Fruit fly (Drosophila melanogaster) whole organism, pupa: ENCODE results near the gene daw.
A peak's percentile ranks its signal among the peaks of the same experiment; 100 is the strongest.

Experiments used
- CG10348 ChIP-seq: fragments of 200-800 bp; sonication (Bioruptor generic); IDR thresholded peaks from 2 replicates; pipeline ENCODE4 v1.3.6; 2022; ENCODE audit warnings: missing biosample characterization, missing genetic modification characterization
- CG12605 ChIP-seq: fragments of 200-800 bp; sonication (Bioruptor generic); IDR thresholded peaks from 2 replicates; pipeline ENCODE4 v1.3.6; 2022; ENCODE audit warnings: missing biosample characterization, missing genetic modification characterization
- CG15710 ChIP-seq: fragments of 200-800 bp; sonication (Bioruptor generic); optimal IDR thresholded peaks from 2 replicates; lab custom pipeline; 2018; ENCODE audit warnings: missing biosample characterization, mild to moderate bottlenecking, missing genetic modification characterization, moderate library complexity
- CG34367 ChIP-seq: fragments of 200-800 bp; sonication (Bioruptor generic); optimal IDR thresholded peaks from 2 replicates; lab custom pipeline; 2018; ENCODE audit warnings: missing biosample characterization, mild to moderate bottlenecking, missing genetic modification characterization
- CG4496 ChIP-seq: fragments of 200-800 bp; sonication (Bioruptor generic); IDR thresholded peaks from 3 replicates; pipeline ENCODE4 v1.3.6; 2022; ENCODE audit warnings: missing biosample characterization, missing genetic modification characterization
- CG8159 ChIP-seq: fragments of 200-800 bp; sonication (Bioruptor generic); optimal IDR thresholded peaks from 3 replicates; lab custom pipeline; 2018; ENCODE audit warnings: missing biosample characterization, mild to moderate bottlenecking, missing genetic modification characterization, moderate library complexity
- CG8301 ChIP-seq: fragments of 200-800 bp; sonication (Bioruptor generic); optimal IDR thresholded peaks from 2 replicates; lab custom pipeline; 2018; ENCODE audit warnings: missing biosample characterization, mild to moderate bottlenecking, missing genetic modification characterization
- D1 ChIP-seq: fragments of 200-800 bp; sonication (Bioruptor generic); optimal IDR thresholded peaks from 2 replicates; lab custom pipeline; 2018; ENCODE audit warnings: missing biosample characterization, mild to moderate bottlenecking, missing genetic modification characterization, moderate library complexity
- EcR ChIP-seq: fragments of 200-800 bp; sonication (Bioruptor generic); optimal IDR thresholded peaks from 3 replicates; lab custom pipeline; 2019; ENCODE audit warnings: missing biosample characterization, missing genetic modification characterization, mild to moderate bottlenecking, moderate library complexity, missing genetic modification reagents
- Pif1B ChIP-seq: fragments of 200-800 bp; sonication (Bioruptor generic); optimal IDR thresholded peaks from 3 replicates; lab custom pipeline; 2016; ENCODE audit warnings: missing biosample characterization, missing genetic modification characterization
- fd96Ca ChIP-seq: fragments of 200-800 bp; sonication (Bioruptor generic); IDR thresholded peaks from 3 replicates; pipeline ENCODE4 v1.3.6; 2022; ENCODE audit warnings: missing biosample characterization, missing genetic modification characterization
- rn ChIP-seq: fragments of 200-800 bp; sonication (Bioruptor generic); IDR thresholded peaks from 2 replicates; pipeline ENCODE4 v1.3.6; 2022; ENCODE audit warnings: missing biosample characterization, missing genetic modification characterization

- TF ChIP-seq Pif1B (GFP tag; lab: Kevin White, UChicago) = no peak
- TF ChIP-seq CG8301 (tag; lab: Kevin White, UChicago) = no peak
- TF ChIP-seq D1 (tag; lab: Kevin White, UChicago) = no peak
- TF ChIP-seq CG15710 (tag; lab: Kevin White, UChicago) = no peak
- no peak for TF ChIP-seq CG4496
- no peak for TF ChIP-seq CG34367 (tag; lab: Kevin White, UChicago)
- no peak for TF ChIP-seq rn (GFP tag; lab: Robert Waterston, UW)
- TF ChIP-seq EcR (GFP tag; lab: Kevin White, UChicago) = no peak
- TF ChIP-seq CG8159 (tag; lab: Kevin White, UChicago) = peak; percentile 94
- no peak for TF ChIP-seq CG12605
- TF ChIP-seq fd96Ca (GFP tag; lab: Robert Waterston, UW) = no peak
- TF ChIP-seq CG10348 (GFP tag; lab: Robert Waterston, UW) = no peak
Observed at dm6 chr2L:2855204-2855768, 50.2 kb downstream of the daw start.
